Worm (Caenorhabditis elegans) whole organism, L1 larva: ENCODE measurements around the gene F28A12.10.

Experiments used
- elt-3 ChIP-seq, 6 experiments: fragments of 150-350 bp in 1 of 6; sonication (generic microtip); optimal IDR thresholded peaks; 2 replicates each; lab custom pipeline; 2017 to 2018; ENCODE audit warnings: missing biosample characterization in 6 of 6, missing genetic modification characterization in 6 of 6, inconsistent platforms in 1 of 6
- hlh-17 ChIP-seq: fragments of 200-800 bp; sonication (Bioruptor generic); optimal IDR thresholded peaks from 2 replicates; lab custom pipeline; 2018; ENCODE audit warnings: missing genetic modification characterization, mild to moderate bottlenecking, missing compliant biosample characterization, moderate library complexity, borderline replicate concordance
- lin-15B ChIP-seq: fragments of 150-350 bp; sonication (generic microtip); optimal IDR thresholded peaks from 3 replicates; lab custom pipeline; 2014; ENCODE audit warnings: missing biosample characterization, missing genetic modification characterization
- lin-39 ChIP-seq: fragments of 150-350 bp; optimal IDR thresholded peaks from 2 replicates; lab custom pipeline; 2014; ENCODE audit warnings: missing biosample characterization, missing genetic modification reagents, missing genetic modification characterization
- mab-9 ChIP-seq: fragments of 200-800 bp; sonication (Bioruptor generic); IDR thresholded peaks from 2 replicates; pipeline ENCODE4 v1.3.6; 2022; ENCODE audit warnings: missing genetic modification reagents, missing genetic modification characterization, missing compliant biosample characterization
- nhr-12 ChIP-seq: sonication (generic microtip); optimal IDR thresholded peaks from 2 replicates; lab custom pipeline; 2017; ENCODE audit warnings: missing biosample characterization, missing genetic modification characterization
- nhr-77 ChIP-seq: fragments of 150-350 bp; optimal IDR thresholded peaks from 2 replicates; lab custom pipeline; 2014; ENCODE audit warnings: missing biosample characterization, missing genetic modification characterization
- pax-3 ChIP-seq: fragments of 200-800 bp; sonication (Bioruptor generic); optimal IDR thresholded peaks from 2 replicates; lab custom pipeline; 2018; ENCODE audit warnings: mild to moderate bottlenecking, missing genetic modification characterization, moderate library complexity, missing compliant biosample characterization
- snpc-4 ChIP-seq: fragments of 150-350 bp; optimal IDR thresholded peaks from 2 replicates; lab custom pipeline; 2014; ENCODE audit warnings: missing biosample characterization, missing genetic modification characterization
- unc-130 ChIP-seq: fragments of 150-350 bp; optimal IDR thresholded peaks from 2 replicates; lab custom pipeline; 2017; ENCODE audit warnings: missing biosample characterization, missing genetic modification characterization, inconsistent platforms
- unc-62 ChIP-seq: fragments of 150-350 bp; optimal IDR thresholded peaks from 2 replicates; lab custom pipeline; 2014; ENCODE audit warnings: missing biosample characterization, missing genetic modification reagents, missing genetic modification characterization
- zag-1 ChIP-seq: fragments of 150-350 bp; optimal IDR thresholded peaks from 2 replicates; lab custom pipeline; 2014; ENCODE audit warnings: missing biosample characterization, missing genetic modification characterization
- ztf-11 ChIP-seq, 2 experiments: sonication (generic microtip); optimal IDR thresholded peaks; 2 replicates each; lab custom pipeline; 2016 to 2017; ENCODE audit warnings: missing genetic modification characterization in 2 of 2, missing biosample characterization in 1 of 2, missing compliant biosample characterization in 1 of 2

DNA sequence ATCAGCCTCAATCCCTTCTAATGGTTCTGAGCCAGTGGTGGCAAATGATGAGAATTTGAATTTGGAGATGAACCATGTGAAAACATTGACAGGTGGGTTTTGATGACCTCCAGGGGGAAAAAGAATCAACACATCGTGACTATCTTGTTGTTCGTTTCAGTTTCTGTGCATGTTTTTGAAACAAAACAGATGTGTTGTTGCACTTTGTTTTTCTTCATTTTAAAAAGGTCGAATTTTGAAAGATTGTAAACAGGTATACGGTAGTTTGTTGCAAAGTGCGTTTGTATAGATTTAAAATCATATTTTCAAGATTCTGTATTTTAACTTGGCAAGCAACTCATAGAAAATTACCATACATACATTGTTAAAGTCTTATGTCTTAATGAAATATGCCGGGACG lies 12.8 kb upstream of the F28A12.10 start:
- TF ChIP-seq hlh-17 (GFP tag; lab: Kevin White, UChicago) (no peak), nhr-77 (no peak), ztf-11 (tag; optimal IDR thresholded peaks at IDR 0.05; lab: Kevin White, UChicago) (no peak), elt-3 (tag; optimal IDR thresholded peaks at IDR 0.05; lab: Kevin White, UChicago) (no peak), unc-62 (no peak), lin-15B (tag; lab: Kevin White, UChicago) (no peak), lin-39 (tag; lab: Kevin White, UChicago) (no peak), zag-1 (no peak), snpc-4 (tag; lab: Kevin White, UChicago) (no peak), pax-3 (tag; lab: Kevin White, UChicago) (no peak), mab-9 (GFP tag; lab: Robert Waterston, UW) (no peak), unc-130 (no peak), nhr-12 (no peak)
